Worm (Caenorhabditis elegans) whole organism, L1 larva: Measurements from ENCODE around the gene srh-141.

Experiments used
- egl-27 ChIP-seq, 2 experiments: fragments of 150-350 bp in 1 of 2; sonication (generic microtip); optimal IDR thresholded peaks; 3 replicates each; lab custom pipeline; 2017 to 2018; ENCODE audit warnings: missing biosample characterization in 2 of 2, missing genetic modification characterization in 2 of 2, missing genetic modification reagents in 2 of 2
- mep-1 ChIP-seq: fragments of 150-350 bp; optimal IDR thresholded peaks from 2 replicates; lab custom pipeline; 2014; ENCODE audit warnings: missing biosample characterization, missing genetic modification characterization
- snu-23 ChIP-seq: sonication (generic microtip); optimal IDR thresholded peaks from 2 replicates; lab custom pipeline; 2016; ENCODE audit warnings: missing genetic modification characterization, missing compliant biosample characterization

DNA sequence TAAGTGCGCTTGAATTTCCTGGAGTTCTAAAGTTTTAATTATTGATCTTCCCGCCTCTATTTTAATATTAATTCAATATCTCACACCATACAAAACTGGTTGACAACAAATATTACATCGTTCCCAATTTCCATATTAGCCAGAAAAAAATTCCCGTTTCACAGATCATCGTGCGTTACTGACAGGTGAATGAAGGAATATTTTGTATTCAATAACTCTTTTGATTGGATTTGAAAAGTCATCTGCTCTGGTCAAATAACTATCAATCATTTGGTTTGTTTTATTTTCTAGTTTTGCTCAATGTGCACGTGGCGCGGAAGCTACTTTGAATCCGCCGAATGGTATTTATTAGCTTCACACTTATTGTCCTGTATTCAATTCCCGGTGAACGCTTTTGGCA, 40.0 kb downstream of the srh-141 start, which contains the start of gene srh-139:
- TF ChIP-seq snu-23 (GFP tag; lab: Kevin White, UChicago) (no peak), egl-27 (tag; optimal IDR thresholded peaks at IDR 0.05; lab: Kevin White, UChicago) (no peak), mep-1 (no peak)
